Worm (Caenorhabditis elegans) whole organism, L3 larva: ENCODE data around the gene pps-1.

Source experiments
- jun-1 ChIP-seq: fragments of 150-350 bp; optimal IDR thresholded peaks from 2 replicates; lab custom pipeline; 2014; ENCODE audit warnings: missing biosample characterization, missing genetic modification reagents, missing genetic modification characterization
- nhr-28 ChIP-seq: fragments of 150-350 bp; optimal IDR thresholded peaks from 2 replicates; lab custom pipeline; 2014; ENCODE audit warnings: missing biosample characterization, missing genetic modification characterization
- ztf-11 ChIP-seq: fragments of 150-350 bp; optimal IDR thresholded peaks from 2 replicates; lab custom pipeline; 2014; ENCODE audit warnings: missing biosample characterization, missing genetic modification characterization

DNA sequence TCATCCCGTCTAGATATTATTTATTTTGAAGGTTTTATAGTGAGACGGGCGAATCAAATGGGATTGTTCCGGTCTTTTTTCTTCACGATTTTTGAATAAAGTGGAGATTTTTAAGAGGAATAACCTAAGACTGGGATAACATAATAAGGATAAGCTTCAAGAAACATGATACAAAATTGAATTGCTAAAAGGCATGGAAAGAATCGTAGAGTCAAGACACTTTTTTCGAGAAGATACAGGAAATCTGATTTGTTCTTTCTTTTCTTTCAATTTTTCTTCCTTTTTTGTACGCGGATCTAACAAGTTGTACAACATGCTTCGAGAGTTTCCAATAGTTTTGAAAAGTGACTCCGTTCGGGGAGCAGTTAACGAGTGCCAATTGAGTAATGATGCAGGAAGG, 29.7 kb downstream of the pps-1 start:
- TF ChIP-seq jun-1 (tag; lab: Kevin White, UChicago) (no peak), nhr-28 (tag; lab: Kevin White, UChicago) (no peak), ztf-11 (tag; lab: Kevin White, UChicago) (no peak)
